Worm (Caenorhabditis elegans) whole organism, mixed stage, embryonic: Measurements from ENCODE around the gene C49A9.6.

Source experiments
- ces-1 ChIP-seq: fragments of 150-350 bp; optimal IDR thresholded peaks from 2 replicates; lab custom pipeline; 2014; ENCODE audit warnings: missing biosample characterization, missing genetic modification reagents, missing genetic modification characterization
- lin-13 ChIP-seq: fragments of 150-350 bp; optimal IDR thresholded peaks from 2 replicates; lab custom pipeline; 2014; ENCODE audit warnings: missing biosample characterization, missing genetic modification characterization
- mep-1 ChIP-seq: fragments of 150-350 bp; optimal IDR thresholded peaks from 2 replicates; lab custom pipeline; 2017; ENCODE audit warnings: missing biosample characterization, missing genetic modification reagents, missing genetic modification characterization, inconsistent platforms
- ztf-11 ChIP-seq: fragments of 150-350 bp; optimal IDR thresholded peaks from 2 replicates; lab custom pipeline; 2014; ENCODE audit warnings: missing biosample characterization, missing genetic modification characterization

DNA sequence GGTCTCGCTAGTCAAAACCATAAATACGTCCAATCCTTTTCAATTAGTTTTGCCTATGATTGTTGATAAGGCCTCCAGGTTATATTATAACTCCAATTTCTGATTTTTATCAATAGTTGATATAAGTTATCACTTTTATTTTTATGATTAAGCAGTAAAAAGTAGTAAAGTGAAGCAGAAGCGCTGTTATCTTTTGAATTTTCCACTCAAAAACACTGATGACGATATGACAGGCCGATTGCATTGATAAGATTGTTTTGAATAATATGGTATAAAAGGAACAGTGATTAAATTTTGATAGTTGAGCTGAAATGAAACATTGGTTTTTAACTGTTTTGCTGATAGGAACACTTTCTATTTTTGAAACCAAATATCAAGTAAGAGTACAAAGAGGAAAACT, 25.2 kb upstream of the C49A9.6 start, which contains the start of gene asp-9:
- no peak for TF ChIP-seq ztf-11 (tag; lab: Kevin White, UChicago)
- no peak for TF ChIP-seq ces-1
- no peak for TF ChIP-seq mep-1 (tag; lab: Kevin White, UChicago)
- TF ChIP-seq lin-13 (tag; lab: Kevin White, UChicago), result no peak
